Worm (Caenorhabditis elegans): ENCODE data around the gene F34D10.9.
A peak's percentile ranks its signal among the peaks of the same experiment; 100 is the strongest.

The F34D10.9 gene

DNA sequence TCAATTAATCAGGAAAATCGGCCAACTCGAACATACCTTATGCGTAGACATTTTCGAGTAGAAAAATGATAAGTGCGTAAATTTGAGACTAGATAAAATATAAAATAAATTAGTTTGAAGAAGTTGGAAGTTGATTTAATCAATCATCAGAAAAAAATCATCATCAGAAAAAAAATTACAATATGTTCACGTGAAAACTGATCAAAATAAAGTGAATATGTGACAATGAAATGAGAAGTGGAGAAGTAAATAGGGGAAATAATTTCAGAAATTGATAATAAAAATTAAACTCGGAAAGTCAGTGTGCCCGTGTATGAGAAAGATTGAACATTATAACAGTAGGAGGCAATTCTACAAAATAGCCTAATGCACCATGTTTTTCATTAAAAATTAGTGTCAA, at the start of gene F34D10.9:
F34D10.9 (minus strand) TSS at position 101 of the 400 bp plus-strand sequence.
- TF ChIP-seq F13C5.2 (tag; optimal IDR thresholded peaks at IDR 0.05) (no peak), flt-1 (GFP tag; IDR thresholded peaks at IDR 0.05) (no peak), hmbx-1 (tag; optimal IDR thresholded peaks at IDR 0.05) (no peak), hnd-1 (tag; optimal IDR thresholded peaks at IDR 0.05) (no peak), ama-1 (optimal IDR thresholded peaks at IDR 0.05) (no peak), ets-7 (tag; optimal IDR thresholded peaks at IDR 0.05) (no peak), scrt-1 (GFP tag; IDR thresholded peaks at IDR 0.05) (no peak), tbx-11 (GFP tag; IDR thresholded peaks at IDR 0.05) (no peak)

DNA sequence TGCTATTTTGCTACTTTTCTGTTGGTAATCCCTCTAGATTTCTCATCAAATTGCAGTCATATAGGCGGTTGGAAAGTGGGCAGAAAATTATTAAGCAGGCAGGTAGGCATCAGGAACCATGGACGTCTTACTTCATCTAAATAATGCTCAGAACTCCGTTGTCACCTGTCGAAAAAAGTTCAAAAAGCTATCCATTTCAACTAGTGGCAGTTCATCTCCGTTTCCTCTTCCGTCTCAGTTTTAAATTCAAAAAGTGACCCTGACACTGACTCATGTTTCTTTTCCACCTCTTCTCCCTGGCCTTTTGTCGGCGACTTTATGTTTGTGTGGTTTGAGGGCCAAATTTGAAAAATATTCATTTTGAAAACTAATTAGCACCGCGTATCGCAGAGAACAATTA, 45.1 kb upstream of the F34D10.9 start:
- no peak for TF ChIP-seq tra-4 (tag; optimal IDR thresholded peaks at IDR 0.05)
- no peak for TF ChIP-seq ceh-36 (tag; optimal IDR thresholded peaks at IDR 0.05)
- TF ChIP-seq ets-7 (tag; optimal IDR thresholded peaks at IDR 0.05) = no peak
- no peak for TF ChIP-seq ceh-13 (GFP tag; optimal IDR thresholded peaks at IDR 0.05)

DNA sequence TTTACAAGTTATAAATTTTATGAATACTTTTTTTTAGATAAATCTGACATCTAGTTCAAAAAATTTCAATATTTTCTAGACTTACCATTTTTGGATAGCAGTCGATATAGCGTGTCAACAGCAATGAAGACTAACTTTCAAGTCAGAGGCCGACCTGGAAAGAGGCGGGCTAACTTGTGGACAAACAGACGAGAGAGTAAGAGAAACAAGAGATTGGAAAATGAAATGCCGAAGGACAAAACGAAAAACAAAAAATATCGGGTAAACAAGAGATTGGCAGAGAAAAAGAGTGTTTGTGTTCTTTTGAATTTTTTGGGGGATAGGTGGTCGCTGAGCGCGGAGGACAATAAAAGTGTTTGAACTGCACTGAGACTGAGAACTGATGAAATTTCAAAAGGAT, 43.8 kb upstream of the F34D10.9 start, which contains the start of gene lec-4:
lec-4 (minus strand) TSS at position 154 of the 400 bp plus-strand sequence.
- no peak for TF ChIP-seq B0310.2 (tag; optimal IDR thresholded peaks at IDR 0.05)
- no peak for TF ChIP-seq hnd-1 (tag; optimal IDR thresholded peaks at IDR 0.05)
- TF ChIP-seq ceh-13 (GFP tag; optimal IDR thresholded peaks at IDR 0.05) = no peak
- no peak for TF ChIP-seq tbx-11 (GFP tag; IDR thresholded peaks at IDR 0.05)
- TF ChIP-seq sea-1 (GFP tag; conservative IDR thresholded peaks at IDR 0.05) = no peak
- no peak for TF ChIP-seq F13C5.2 (tag; optimal IDR thresholded peaks at IDR 0.05)
- no peak for TF ChIP-seq aly-1 (tag; optimal IDR thresholded peaks at IDR 0.05)

DNA sequence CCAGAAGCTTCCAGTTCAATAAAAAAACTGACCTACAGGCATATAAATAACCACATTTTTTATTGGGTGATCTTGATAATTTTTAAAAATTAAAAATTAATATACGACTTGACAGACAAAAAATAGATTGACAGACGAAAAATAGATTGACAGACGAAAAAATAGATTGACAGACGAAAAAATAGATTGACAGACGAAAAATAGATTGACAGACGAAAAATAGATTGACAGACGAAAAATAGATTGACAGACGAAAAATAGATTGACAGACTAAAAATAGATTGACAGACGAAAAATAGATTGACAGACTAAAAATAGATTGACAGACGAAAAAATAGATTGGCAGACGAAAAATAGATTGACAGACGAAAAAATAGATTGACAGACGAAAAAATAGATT, 41.0 kb upstream of the F34D10.9 start:
- TF ChIP-seq tbx-37 (GFP tag; conservative IDR thresholded peaks at IDR 0.05) (peak; percentile 78), tbx-11 (GFP tag; IDR thresholded peaks at IDR 0.05) (peak; percentile 87), pes-1 (GFP tag; IDR thresholded peaks at IDR 0.05) (peak; percentile 33; the same call in 1 of the 2 replicates), sea-1 (GFP tag; conservative IDR thresholded peaks at IDR 0.05) (peak; percentile 83)

DNA sequence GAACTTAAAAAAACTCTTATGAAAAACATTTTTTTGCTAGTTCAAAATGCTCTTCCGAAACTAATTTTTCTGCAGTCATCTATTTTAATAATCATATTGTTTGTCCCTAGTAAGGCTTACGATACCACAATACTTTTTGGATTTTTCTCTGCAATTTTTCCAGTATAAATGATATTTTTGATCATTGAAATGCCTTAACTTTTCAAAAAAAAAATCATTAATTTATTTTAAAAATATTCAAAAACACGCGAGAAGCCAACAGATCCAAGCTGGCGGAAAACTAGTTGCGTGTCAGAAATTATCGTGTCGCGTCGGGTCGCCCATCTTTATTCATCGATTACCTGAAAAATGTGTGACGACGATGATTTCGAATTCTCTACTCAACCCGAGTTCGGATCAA, 38.8 kb upstream of the F34D10.9 start, which contains the start of gene gmeb-3:
gmeb-3 (plus strand) TSS at position 301 of the 400 bp plus-strand sequence.
- TF ChIP-seq hnd-1 (tag; optimal IDR thresholded peaks at IDR 0.05) (no peak), aly-1 (tag; optimal IDR thresholded peaks at IDR 0.05) (no peak), tbx-11 (GFP tag; IDR thresholded peaks at IDR 0.05) (no peak), ceh-13 (GFP tag; optimal IDR thresholded peaks at IDR 0.05) (no peak), flt-1 (GFP tag; IDR thresholded peaks at IDR 0.05) (no peak), hmg-4 (GFP tag; optimal IDR thresholded peaks at IDR 0.05) (no peak), ama-1 (optimal IDR thresholded peaks at IDR 0.05) (no peak)

DNA sequence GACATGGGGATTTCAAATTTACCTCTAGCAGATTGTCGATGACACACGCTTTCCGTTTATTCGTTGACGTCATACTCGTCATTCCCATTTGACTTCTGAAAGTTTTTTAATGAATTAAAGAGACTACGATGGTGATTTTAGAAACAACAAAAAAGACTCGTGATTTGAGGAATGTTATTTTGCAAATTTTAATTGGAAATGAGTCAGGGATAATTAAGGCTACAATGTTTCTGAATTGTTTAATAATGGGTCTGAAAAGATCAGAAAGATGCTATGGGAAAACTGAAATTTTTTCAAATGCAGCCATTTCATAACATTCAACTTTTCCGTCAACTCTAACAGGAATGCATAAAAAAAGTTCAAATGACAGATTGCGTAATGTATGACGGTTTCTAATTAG, 36.0 kb upstream of the F34D10.9 start, which contains the start of gene C44F1.1:
C44F1.1 (minus strand) TSS at position 101 of the 400 bp plus-strand sequence.
- no peak for TF ChIP-seq scrt-1 (GFP tag; IDR thresholded peaks at IDR 0.05)
- TF ChIP-seq ceh-13 (GFP tag; optimal IDR thresholded peaks at IDR 0.05) = no peak
- TF ChIP-seq F13C5.2 (tag; optimal IDR thresholded peaks at IDR 0.05) = no peak
- TF ChIP-seq ceh-36 (tag; optimal IDR thresholded peaks at IDR 0.05) = no peak
- TF ChIP-seq aly-1 (tag; optimal IDR thresholded peaks at IDR 0.05) = no peak
- no peak for TF ChIP-seq sea-1 (GFP tag; conservative IDR thresholded peaks at IDR 0.05)
- TF ChIP-seq flt-1 (GFP tag; IDR thresholded peaks at IDR 0.05) = no peak
- no peak for TF ChIP-seq ets-7 (tag; optimal IDR thresholded peaks at IDR 0.05)
- TF ChIP-seq tbx-11 (GFP tag; IDR thresholded peaks at IDR 0.05) = no peak
- no peak for TF ChIP-seq hmg-4 (GFP tag; optimal IDR thresholded peaks at IDR 0.05)
- TF ChIP-seq B0310.2 (tag; optimal IDR thresholded peaks at IDR 0.05) = no peak

DNA sequence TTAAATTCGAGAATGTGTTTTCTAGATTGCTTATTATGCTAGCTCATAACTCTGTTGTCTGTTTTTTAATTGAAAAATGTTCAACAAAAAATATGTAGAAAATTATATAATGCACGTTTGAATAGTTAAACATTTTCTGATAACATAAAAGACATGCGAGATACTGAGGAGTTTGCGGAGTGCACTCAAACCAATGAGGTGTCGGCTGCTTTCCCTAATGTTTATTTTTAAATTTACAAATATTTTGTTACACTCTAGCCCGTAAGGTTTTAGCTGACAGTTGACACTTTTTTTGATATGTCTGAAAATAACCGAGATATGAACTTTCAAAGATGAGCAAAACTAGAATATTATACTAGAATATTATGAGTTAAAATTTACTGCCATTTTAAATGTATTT, 35.2 kb upstream of the F34D10.9 start:
- no peak for TF ChIP-seq aly-1 (tag; optimal IDR thresholded peaks at IDR 0.05)
- no peak for TF ChIP-seq flt-1 (GFP tag; IDR thresholded peaks at IDR 0.05)
- no peak for TF ChIP-seq pes-1 (GFP tag; IDR thresholded peaks at IDR 0.05)
- TF ChIP-seq ama-1 (optimal IDR thresholded peaks at IDR 0.05) = no peak
- TF ChIP-seq ceh-13 (GFP tag; optimal IDR thresholded peaks at IDR 0.05) = no peak
- TF ChIP-seq ceh-36 (tag; optimal IDR thresholded peaks at IDR 0.05) = no peak
- no peak for TF ChIP-seq tbx-37 (GFP tag; conservative IDR thresholded peaks at IDR 0.05)
- TF ChIP-seq hnd-1 (tag; optimal IDR thresholded peaks at IDR 0.05) = no peak
- TF ChIP-seq hmg-4 (GFP tag; optimal IDR thresholded peaks at IDR 0.05) = no peak
- TF ChIP-seq B0310.2 (tag; optimal IDR thresholded peaks at IDR 0.05) = no peak
- TF ChIP-seq scrt-1 (GFP tag; IDR thresholded peaks at IDR 0.05) = no peak
- no peak for TF ChIP-seq ets-7 (tag; optimal IDR thresholded peaks at IDR 0.05)
- no peak for TF ChIP-seq sea-1 (GFP tag; conservative IDR thresholded peaks at IDR 0.05)
- no peak for TF ChIP-seq tra-4 (tag; optimal IDR thresholded peaks at IDR 0.05)
- TF ChIP-seq F13C5.2 (tag; optimal IDR thresholded peaks at IDR 0.05) = no peak
- no peak for TF ChIP-seq tbx-11 (GFP tag; IDR thresholded peaks at IDR 0.05)

DNA sequence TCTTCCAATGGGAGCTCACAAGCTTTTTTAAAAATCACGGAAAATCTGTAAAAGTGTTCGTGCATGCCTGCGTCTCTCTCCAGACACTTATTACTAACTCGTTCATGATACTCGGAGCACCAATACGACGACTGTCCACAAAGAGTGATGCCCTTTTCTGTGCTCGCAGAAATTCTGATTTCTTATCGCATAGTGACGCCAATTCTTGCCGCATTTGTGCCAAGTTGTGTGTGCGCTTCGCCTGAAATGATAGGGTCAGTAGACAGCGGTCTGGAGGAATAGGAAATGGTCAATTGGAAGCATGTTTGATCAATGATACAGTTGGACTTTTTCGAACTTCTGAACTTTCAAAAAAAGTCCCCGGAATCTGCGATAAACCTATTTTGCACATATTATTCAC, 34.6 kb upstream of the F34D10.9 start:
- no peak for TF ChIP-seq tbx-11 (GFP tag; IDR thresholded peaks at IDR 0.05)
- TF ChIP-seq ama-1 (optimal IDR thresholded peaks at IDR 0.05) = no peak
- TF ChIP-seq ceh-13 (GFP tag; optimal IDR thresholded peaks at IDR 0.05) = no peak

DNA sequence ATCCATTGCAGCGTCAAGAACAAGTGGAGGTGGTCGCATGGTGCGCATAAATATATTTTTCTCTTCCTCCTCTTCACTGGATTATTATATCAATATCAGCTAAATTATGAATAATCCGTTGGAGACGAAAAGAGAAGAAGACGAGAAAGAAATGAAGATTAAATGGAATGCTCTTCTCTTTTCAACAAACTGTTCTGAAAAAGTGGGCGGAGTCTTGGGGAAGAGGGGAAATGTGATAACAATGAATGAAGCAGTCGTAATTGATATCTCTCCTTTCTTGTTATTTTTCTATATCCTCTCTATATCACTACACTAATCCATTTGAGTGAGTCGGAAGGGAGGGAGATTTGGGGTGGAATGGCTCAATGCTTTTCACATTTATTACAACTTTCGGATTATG, 29.9 kb upstream of the F34D10.9 start, which contains the start of gene arcp-1:
arcp-1 (minus strand) TSS at position 101 of the 400 bp plus-strand sequence.
- no peak for TF ChIP-seq tbx-37 (GFP tag; conservative IDR thresholded peaks at IDR 0.05)
- no peak for TF ChIP-seq B0310.2 (tag; optimal IDR thresholded peaks at IDR 0.05)
- TF ChIP-seq pes-1 (GFP tag; IDR thresholded peaks at IDR 0.05) = no peak
- TF ChIP-seq ceh-36 (tag; optimal IDR thresholded peaks at IDR 0.05) = no peak
- no peak for TF ChIP-seq ama-1 (optimal IDR thresholded peaks at IDR 0.05)
- no peak for TF ChIP-seq tra-4 (tag; optimal IDR thresholded peaks at IDR 0.05)
- no peak for TF ChIP-seq aly-1 (tag; optimal IDR thresholded peaks at IDR 0.05)
- TF ChIP-seq hnd-1 (tag; optimal IDR thresholded peaks at IDR 0.05) = no peak
- TF ChIP-seq sea-1 (GFP tag; conservative IDR thresholded peaks at IDR 0.05) = no peak
- no peak for TF ChIP-seq scrt-1 (GFP tag; IDR thresholded peaks at IDR 0.05)
- TF ChIP-seq ets-7 (tag; optimal IDR thresholded peaks at IDR 0.05) = no peak
- TF ChIP-seq hmbx-1 (tag; optimal IDR thresholded peaks at IDR 0.05) = no peak
- no peak for TF ChIP-seq hmg-4 (GFP tag; optimal IDR thresholded peaks at IDR 0.05)
